Worm (Caenorhabditis elegans): ENCODE data around the gene F28A10.8.

DNA sequence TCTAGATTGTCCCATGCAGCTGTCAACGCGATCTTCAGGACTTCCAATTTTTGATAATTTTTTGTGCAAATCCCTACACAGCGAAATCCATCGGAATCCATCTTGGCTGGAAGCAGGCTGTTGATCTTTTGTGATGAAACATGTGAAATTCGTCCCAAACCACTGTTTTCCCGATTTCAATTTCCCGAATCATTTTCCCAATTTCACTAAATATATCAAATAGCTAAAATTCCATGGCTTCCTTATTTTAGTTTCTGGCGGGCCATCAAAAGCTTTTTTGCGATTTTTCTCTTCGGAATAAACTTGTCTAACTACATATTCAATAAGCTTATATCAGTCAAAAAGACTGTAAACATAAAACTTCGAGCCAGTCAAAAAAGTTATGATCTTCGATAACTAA lies 16.8 kb downstream of the F28A10.8 start, which contains the start of gene F46F5.8:
- TF ChIP-seq rec-8 (tag; optimal IDR thresholded peaks at IDR 0.05) (no peak), F37B4.10 (GFP tag; IDR thresholded peaks at IDR 0.05) (no peak), sea-2 (GFP tag; IDR thresholded peaks at IDR 0.05) (no peak), C17E4.6 (GFP tag; IDR thresholded peaks at IDR 0.05) (no peak), mcd-1 (GFP tag; IDR thresholded peaks at IDR 0.05) (no peak), ztf-3 (GFP tag; optimal IDR thresholded peaks at IDR 0.05) (no peak), rcor-1 (GFP tag; IDR thresholded peaks at IDR 0.05) (no peak)

Data from whole organism, young adult.